Worm (Caenorhabditis elegans) whole organism, L3 larva: ENCODE results near the gene Y4C6B.3.
A peak's percentile ranks its signal among the peaks of the same experiment; 100 is the strongest.

ENCODE experiments used
- R02D3.7 ChIP-seq: fragments of 150-350 bp; optimal IDR thresholded peaks from 2 replicates; lab custom pipeline; 2014; ENCODE audit warnings: missing biosample characterization, missing genetic modification characterization
- aly-2 ChIP-seq: fragments of 150-350 bp; optimal IDR thresholded peaks from 2 replicates; lab custom pipeline; 2014; ENCODE audit warnings: missing biosample characterization, missing genetic modification characterization
- ama-1 ChIP-seq: fragments of 150-350 bp; optimal IDR thresholded peaks from 2 replicates; lab custom pipeline; 2018
- ceh-16 ChIP-seq: sonication (generic microtip); optimal IDR thresholded peaks from 2 replicates; lab custom pipeline; 2017; ENCODE audit warnings: missing biosample characterization, missing genetic modification characterization
- ceh-28 ChIP-seq: fragments of 150-350 bp; optimal IDR thresholded peaks from 2 replicates; lab custom pipeline; 2014; ENCODE audit warnings: missing biosample characterization, missing genetic modification reagents, missing genetic modification characterization
- ceh-9 ChIP-seq: sonication (generic microtip); optimal IDR thresholded peaks from 2 replicates; lab custom pipeline; 2018; ENCODE audit warnings: missing biosample characterization, missing genetic modification characterization
- daf-12 ChIP-seq: fragments of 150-350 bp; optimal IDR thresholded peaks from 2 replicates; lab custom pipeline; 2014; ENCODE audit warnings: missing biosample characterization, missing genetic modification reagents, missing genetic modification characterization
- egl-27 ChIP-seq: sonication (generic microtip); optimal IDR thresholded peaks from 4 replicates; lab custom pipeline; 2017; ENCODE audit warnings: missing biosample characterization, missing genetic modification reagents, missing genetic modification characterization
- egl-5 ChIP-seq: fragments of 150-350 bp; optimal IDR thresholded peaks from 2 replicates; lab custom pipeline; 2017; ENCODE audit warnings: missing biosample characterization, missing genetic modification reagents, missing genetic modification characterization, inconsistent platforms
- elt-1 ChIP-seq: fragments of 150-350 bp; optimal IDR thresholded peaks from 2 replicates; lab custom pipeline; 2014; ENCODE audit warnings: missing biosample characterization, missing genetic modification characterization
- elt-2 ChIP-seq: sonication (generic microtip); optimal IDR thresholded peaks from 2 replicates; lab custom pipeline; 2016; ENCODE audit warnings: missing genetic modification reagents, mild to moderate bottlenecking, missing genetic modification characterization, missing compliant biosample characterization
- elt-3 ChIP-seq, 3 experiments: fragments of 150-350 bp in 1 of 3; sonication (generic microtip) in 2 of 3; optimal IDR thresholded peaks; 2 replicates in 2 of 3; 4 replicates in 1 of 3; lab custom pipeline; 2014 to 2017; ENCODE audit warnings: missing biosample characterization in 3 of 3, missing genetic modification characterization in 3 of 3
- eor-1 ChIP-seq, 2 experiments: fragments of 150-350 bp; optimal IDR thresholded peaks; 2 replicates each; lab custom pipeline; 2014 to 2018; ENCODE audit warnings: missing biosample characterization in 2 of 2, missing genetic modification characterization in 2 of 2
- fkh-10 ChIP-seq: sonication (generic microtip); optimal IDR thresholded peaks from 2 replicates; lab custom pipeline; 2017; ENCODE audit warnings: missing biosample characterization, missing genetic modification reagents, missing genetic modification characterization
- fkh-2 ChIP-seq: fragments of 150-350 bp; optimal IDR thresholded peaks from 2 replicates; lab custom pipeline; 2014; ENCODE audit warnings: missing biosample characterization, missing genetic modification reagents, missing genetic modification characterization
- fos-1 ChIP-seq: fragments of 150-350 bp; optimal IDR thresholded peaks from 2 replicates; lab custom pipeline; 2014; ENCODE audit warnings: missing biosample characterization, missing genetic modification characterization
- hmg-11 ChIP-seq: sonication (generic microtip); optimal IDR thresholded peaks from 2 replicates; lab custom pipeline; 2016; ENCODE audit warnings: missing genetic modification characterization, missing compliant biosample characterization
- jun-1 ChIP-seq: fragments of 150-350 bp; optimal IDR thresholded peaks from 2 replicates; lab custom pipeline; 2014; ENCODE audit warnings: missing biosample characterization, missing genetic modification reagents, missing genetic modification characterization
- lin-15B ChIP-seq: fragments of 150-350 bp; optimal IDR thresholded peaks from 2 replicates; lab custom pipeline; 2014; ENCODE audit warnings: missing biosample characterization, missing genetic modification characterization
- lin-39 ChIP-seq: fragments of 150-350 bp; optimal IDR thresholded peaks from 2 replicates; lab custom pipeline; 2018; ENCODE audit warnings: missing biosample characterization, missing genetic modification reagents, missing genetic modification characterization
- lsy-12 ChIP-seq: sonication (generic microtip); optimal IDR thresholded peaks from 2 replicates; lab custom pipeline; 2016; ENCODE audit warnings: mild to moderate bottlenecking, missing genetic modification characterization, missing compliant biosample characterization
- mdl-1 ChIP-seq: fragments of 150-350 bp; optimal IDR thresholded peaks from 2 replicates; lab custom pipeline; 2014; ENCODE audit warnings: missing biosample characterization, missing genetic modification characterization
- mml-1 ChIP-seq: fragments of 150-350 bp; sonication (generic microtip); optimal IDR thresholded peaks from 3 replicates; lab custom pipeline; 2014; ENCODE audit warnings: missing biosample characterization, missing genetic modification characterization
- nfya-1 ChIP-seq: sonication (generic microtip); optimal IDR thresholded peaks from 2 replicates; lab custom pipeline; 2017; ENCODE audit warnings: missing genetic modification characterization, mild to moderate bottlenecking, missing compliant biosample characterization, antibody characterized with exemption, moderate library complexity; ENCODE audit not compliant: insufficient read depth
- nhr-11 ChIP-seq: fragments of 150-350 bp; optimal IDR thresholded peaks from 2 replicates; lab custom pipeline; 2014; ENCODE audit warnings: missing biosample characterization, missing genetic modification characterization
- nhr-12 ChIP-seq: fragments of 150-350 bp; optimal IDR thresholded peaks from 2 replicates; lab custom pipeline; 2014; ENCODE audit warnings: missing biosample characterization, missing genetic modification characterization
- nhr-23 ChIP-seq: fragments of 150-350 bp; optimal IDR thresholded peaks from 2 replicates; lab custom pipeline; 2014; ENCODE audit warnings: missing biosample characterization, missing genetic modification reagents, missing genetic modification characterization
- nhr-237 ChIP-seq: fragments of 150-350 bp; optimal IDR thresholded peaks from 2 replicates; lab custom pipeline; 2014; ENCODE audit warnings: missing biosample characterization, missing genetic modification characterization
- nhr-25 ChIP-seq: sonication (generic microtip); optimal IDR thresholded peaks from 2 replicates; lab custom pipeline; 2017; ENCODE audit warnings: missing biosample characterization, missing genetic modification characterization
- nhr-28 ChIP-seq: fragments of 150-350 bp; optimal IDR thresholded peaks from 2 replicates; lab custom pipeline; 2014; ENCODE audit warnings: missing biosample characterization, missing genetic modification characterization
- nhr-43 ChIP-seq: sonication (generic microtip); optimal IDR thresholded peaks from 2 replicates; lab custom pipeline; 2016; ENCODE audit warnings: mild to moderate bottlenecking, missing genetic modification characterization, missing compliant biosample characterization; ENCODE audit not compliant: poor library complexity, severe bottlenecking
- nhr-76 ChIP-seq: fragments of 150-350 bp; sonication (generic microtip); optimal IDR thresholded peaks from 5 replicates; lab custom pipeline; 2014; ENCODE audit warnings: missing biosample characterization, missing genetic modification characterization
- nhr-77 ChIP-seq: fragments of 150-350 bp; optimal IDR thresholded peaks from 2 replicates; lab custom pipeline; 2014; ENCODE audit warnings: missing biosample characterization, missing genetic modification characterization
- pha-4 ChIP-seq: fragments of 150-350 bp; optimal IDR thresholded peaks from 2 replicates; lab custom pipeline; 2014; ENCODE audit warnings: missing biosample characterization, missing genetic modification reagents, missing genetic modification characterization
- pqm-1 ChIP-seq: fragments of 150-350 bp; optimal IDR thresholded peaks from 2 replicates; lab custom pipeline; 2017; ENCODE audit warnings: missing biosample characterization, missing genetic modification characterization, inconsistent platforms
- sea-2 ChIP-seq: fragments of 150-350 bp; sonication (generic microtip); optimal IDR thresholded peaks from 4 replicates; lab custom pipeline; 2014; ENCODE audit warnings: missing biosample characterization, missing genetic modification reagents, missing genetic modification characterization
- skn-1 ChIP-seq: fragments of 150-350 bp; optimal IDR thresholded peaks from 2 replicates; lab custom pipeline; 2014; ENCODE audit warnings: missing biosample characterization, missing genetic modification characterization
- snpc-4 ChIP-seq: fragments of 150-350 bp; optimal IDR thresholded peaks from 2 replicates; lab custom pipeline; 2014; ENCODE audit warnings: missing biosample characterization, missing genetic modification characterization
- tbx-2 ChIP-seq: sonication (generic microtip); optimal IDR thresholded peaks from 2 replicates; lab custom pipeline; 2016; ENCODE audit warnings: mild to moderate bottlenecking, missing genetic modification characterization, missing compliant biosample characterization
- unc-39 ChIP-seq: sonication (generic microtip); optimal IDR thresholded peaks from 4 replicates; lab custom pipeline; 2017; ENCODE audit warnings: missing biosample characterization, missing genetic modification characterization
- unc-62 ChIP-seq: fragments of 150-350 bp; sonication (generic microtip); optimal IDR thresholded peaks from 4 replicates; lab custom pipeline; 2014; ENCODE audit warnings: missing biosample characterization, missing genetic modification reagents, missing genetic modification characterization
- ztf-11 ChIP-seq: fragments of 150-350 bp; optimal IDR thresholded peaks from 2 replicates; lab custom pipeline; 2014; ENCODE audit warnings: missing biosample characterization, missing genetic modification characterization
- ztf-4 ChIP-seq: fragments of 150-350 bp; optimal IDR thresholded peaks from 2 replicates; lab custom pipeline; 2014; ENCODE audit warnings: missing biosample characterization, missing genetic modification characterization

Gene Y4C6B.3

ce11 chrIV:5318835-5319303 is 13.4 kb upstream of the Y4C6B.3 start, which contains the start of gene slc-46A:
TSS of gene slc-46A (plus strand) at chrIV:5319253.
- TF ChIP-seq nhr-237 (tag; lab: Kevin White, UChicago) = no peak
- TF ChIP-seq mdl-1 (tag; lab: Kevin White, UChicago) = no peak
- TF ChIP-seq ama-1 (lab: Kevin White, UChicago) = no peak
- peak; percentile 48 for TF ChIP-seq snpc-4 (tag; lab: Kevin White, UChicago)
- TF ChIP-seq nhr-23 = peak; percentile 59
- TF ChIP-seq fos-1 (tag; lab: Kevin White, UChicago) = no peak
- peak; percentile 13 for TF ChIP-seq nfya-1
- no peak for TF ChIP-seq daf-12 (tag; lab: Kevin White, UChicago)
- peak; percentile 50 for TF ChIP-seq elt-2 (tag; lab: Kevin White, UChicago)
- no peak for TF ChIP-seq egl-27
- TF ChIP-seq tbx-2 (tag; lab: Kevin White, UChicago) = no peak
- TF ChIP-seq elt-3 (tag; optimal IDR thresholded peaks at IDR 0.05; lab: Kevin White, UChicago) = no peak
- TF ChIP-seq nhr-77 = no peak
- no peak for TF ChIP-seq fkh-10 (GFP tag; lab: Kevin White, UChicago)
- TF ChIP-seq unc-62 = no peak

- TF ChIP-seq R02D3.7 (tag; lab: Kevin White, UChicago) (no peak), unc-39 (tag; lab: Kevin White, UChicago) (no peak), fkh-2 (no peak), ztf-4 (no peak), elt-1 (tag; lab: Kevin White, UChicago) (no peak), nhr-25 (tag; lab: Kevin White, UChicago) (no peak), nhr-12 (tag; lab: Kevin White, UChicago) (no peak), ceh-9 (tag; lab: Kevin White, UChicago) (no peak), fkh-10 (GFP tag; lab: Kevin White, UChicago) (no peak), mml-1 (tag; lab: Kevin White, UChicago) (no peak), nhr-76 (tag; lab: Kevin White, UChicago) (no peak), lin-39 (no peak), sea-2 (no peak), egl-27 (no peak), aly-2 (no peak), hmg-11 (tag; lab: Kevin White, UChicago) (no peak), ceh-28 (tag; lab: Kevin White, UChicago) (no peak)
Observed at ce11 chrIV:5326144-5326543, 6.1 kb upstream of the Y4C6B.3 start, which contains the start of gene Y4C6B.4. TSS of gene Y4C6B.4 (plus strand) at chrIV:5326444.

- TF ChIP-seq daf-12 (tag; lab: Kevin White, UChicago) = no peak
- TF ChIP-seq lin-39 = no peak
- TF ChIP-seq lsy-12 (tag; lab: Kevin White, UChicago) = no peak
- TF ChIP-seq fkh-10 (GFP tag; lab: Kevin White, UChicago) = no peak
- TF ChIP-seq eor-1 (tag; optimal IDR thresholded peaks at IDR 0.05; lab: Kevin White, UChicago) = no peak
- no peak for TF ChIP-seq ceh-16 (tag; lab: Kevin White, UChicago)
- TF ChIP-seq elt-3 (tag; optimal IDR thresholded peaks at IDR 0.05; lab: Kevin White, UChicago) = no peak
- TF ChIP-seq, all 47 proteins: peak for 0
Observed at ce11 chrIV:5333484-5333883, 1.2 kb downstream of the Y4C6B.3 start.

ce11 chrIV:5334518-5334917 is 2.2 kb downstream of the Y4C6B.3 start:
- peak; percentile 63 for TF ChIP-seq pha-4
- peak; percentile 9 for TF ChIP-seq snpc-4 (tag; lab: Kevin White, UChicago)
- peak; percentile 63 for TF ChIP-seq nfya-1
- peak; percentile 52 for TF ChIP-seq pqm-1 (tag; lab: Kevin White, UChicago)
- TF ChIP-seq jun-1 (tag; lab: Kevin White, UChicago) = peak; percentile 23
- TF ChIP-seq elt-2 (tag; lab: Kevin White, UChicago) = peak; percentile 10
- TF ChIP-seq lsy-12 (tag; lab: Kevin White, UChicago) = peak; percentile 42
- TF ChIP-seq nhr-77 = no peak
- no peak for TF ChIP-seq nhr-11
- TF ChIP-seq nhr-76 (tag; lab: Kevin White, UChicago) = no peak
- no peak for TF ChIP-seq egl-27
- no peak for TF ChIP-seq nhr-12 (tag; lab: Kevin White, UChicago)
- no peak for TF ChIP-seq mml-1 (tag; lab: Kevin White, UChicago)
- TF ChIP-seq ztf-11 (tag; lab: Kevin White, UChicago) = no peak
- no peak for TF ChIP-seq daf-12 (tag; lab: Kevin White, UChicago)
- TF ChIP-seq nhr-25 (tag; lab: Kevin White, UChicago) = peak; percentile 34
- peak; percentile 40 for TF ChIP-seq lin-15B (tag; lab: Kevin White, UChicago)
- peak; percentile 57 for TF ChIP-seq nhr-43
- no peak for TF ChIP-seq nhr-28 (tag; lab: Kevin White, UChicago)
- no peak for TF ChIP-seq elt-3 (tag; optimal IDR thresholded peaks at IDR 0.05; lab: Kevin White, UChicago)
- TF ChIP-seq skn-1 (tag; lab: Kevin White, UChicago) = peak; percentile 39
- TF ChIP-seq ceh-16 (tag; lab: Kevin White, UChicago) = no peak
- TF ChIP-seq eor-1 (tag; optimal IDR thresholded peaks at IDR 0.05; lab: Kevin White, UChicago) = no peak
- no peak for TF ChIP-seq unc-62
- no peak for TF ChIP-seq fos-1 (tag; lab: Kevin White, UChicago)
- peak; percentile 46 for TF ChIP-seq egl-5 (tag; lab: Kevin White, UChicago)
- peak; percentile 56 for TF ChIP-seq hmg-11 (tag; lab: Kevin White, UChicago)
- no peak for TF ChIP-seq fkh-10 (GFP tag; lab: Kevin White, UChicago)
